Fruit fly (Drosophila melanogaster) whole organism, adult: ENCODE data around the gene CG34298.

Experiments used
- CG11617 ChIP-seq: fragments of 200-800 bp; sonication (Bioruptor generic); optimal IDR thresholded peaks from 2 replicates; lab custom pipeline; 2017; ENCODE audit warnings: mild to moderate bottlenecking, missing biosample characterization, missing genetic modification reagents, missing genetic modification characterization
- CG12768 ChIP-seq: fragments of 200-800 bp; sonication (Bioruptor generic); optimal IDR thresholded peaks from 2 replicates; lab custom pipeline; 2017; ENCODE audit warnings: missing biosample characterization, missing genetic modification characterization, mild to moderate bottlenecking, moderate library complexity, missing genetic modification reagents
- CG14711 ChIP-seq: fragments of 200-800 bp; sonication (Bioruptor generic); optimal IDR thresholded peaks from 2 replicates; lab custom pipeline; 2018; ENCODE audit warnings: missing biosample characterization, mild to moderate bottlenecking, missing genetic modification characterization, moderate library complexity
- CG1620 ChIP-seq: fragments of 200-800 bp; sonication (Bioruptor generic); optimal IDR thresholded peaks from 2 replicates; lab custom pipeline; 2016; ENCODE audit warnings: missing biosample characterization, missing genetic modification characterization
- CG33017 ChIP-seq: fragments of 200-800 bp; sonication (Bioruptor generic); optimal IDR thresholded peaks from 2 replicates; lab custom pipeline; 2018; ENCODE audit warnings: missing biosample characterization, mild to moderate bottlenecking, missing genetic modification characterization, moderate library complexity
- CG5204 ChIP-seq: fragments of 200-800 bp; sonication (Bioruptor generic); optimal IDR thresholded peaks from 2 replicates; lab custom pipeline; 2016; ENCODE audit warnings: missing biosample characterization, missing genetic modification characterization
- CG7045 ChIP-seq: fragments of 200-800 bp; sonication (Bioruptor generic); optimal IDR thresholded peaks from 2 replicates; lab custom pipeline; 2017; ENCODE audit warnings: missing biosample characterization, mild to moderate bottlenecking, missing genetic modification characterization
- CG7101 ChIP-seq: fragments of 200-800 bp; sonication (Bioruptor generic); optimal IDR thresholded peaks from 2 replicates; lab custom pipeline; 2018; ENCODE audit warnings: missing biosample characterization, mild to moderate bottlenecking, missing genetic modification characterization, moderate library complexity
- Clk ChIP-seq: fragments of 200-800 bp; sonication (Bioruptor generic); optimal IDR thresholded peaks from 2 replicates; lab custom pipeline; 2017; ENCODE audit warnings: missing biosample characterization, missing genetic modification characterization
- Crg-1 ChIP-seq: fragments of 200-800 bp; sonication (Bioruptor generic); optimal IDR thresholded peaks from 2 replicates; lab custom pipeline; 2016; ENCODE audit warnings: missing biosample characterization, missing genetic modification characterization
- Hr96 ChIP-seq: fragments of 200-800 bp; sonication (Bioruptor generic); optimal IDR thresholded peaks from 2 replicates; lab custom pipeline; 2016; ENCODE audit warnings: missing biosample characterization, missing genetic modification characterization
- Mnt ChIP-seq: fragments of 200-800 bp; sonication (Bioruptor generic); optimal IDR thresholded peaks from 2 replicates; lab custom pipeline; 2016; ENCODE audit warnings: missing biosample characterization, mild to moderate bottlenecking, missing genetic modification characterization
- bab1 ChIP-seq: fragments of 200-800 bp; sonication (Bioruptor generic); optimal IDR thresholded peaks from 3 replicates; lab custom pipeline; 2019; ENCODE audit warnings: missing biosample characterization, mild to moderate bottlenecking, missing genetic modification characterization, moderate library complexity
- cic ChIP-seq: fragments of 200-800 bp; sonication (Bioruptor generic); optimal IDR thresholded peaks from 2 replicates; lab custom pipeline; 2017; ENCODE audit warnings: missing biosample characterization, mild to moderate bottlenecking, missing genetic modification characterization, moderate library complexity
- cnc ChIP-seq, 2 experiments: fragments of >200 bp; optimal IDR thresholded peaks; 2 replicates each; lab custom pipeline; 2017
- kay ChIP-seq: fragments of 200-800 bp; sonication (Bioruptor generic); peaks from one replicate; lab custom pipeline; 2016; ENCODE audit warnings: missing biosample characterization, missing genetic modification characterization, borderline replicate concordance
- ovo ChIP-seq: fragments of 200-800 bp; sonication (Bioruptor generic); optimal IDR thresholded peaks from 2 replicates; lab custom pipeline; 2016; ENCODE audit warnings: missing biosample characterization, missing genetic modification characterization
- pad ChIP-seq: fragments of 200-800 bp; sonication (Bioruptor generic); optimal IDR thresholded peaks from 3 replicates; lab custom pipeline; 2017; ENCODE audit warnings: missing biosample characterization, missing genetic modification characterization, mild to moderate bottlenecking, moderate library complexity, missing genetic modification reagents
- tj ChIP-seq: fragments of 200-800 bp; sonication (Bioruptor generic); optimal IDR thresholded peaks from 3 replicates; lab custom pipeline; 2017; ENCODE audit warnings: missing biosample characterization, mild to moderate bottlenecking, missing genetic modification characterization, moderate library complexity
- toe ChIP-seq: fragments of 200-800 bp; sonication (Bioruptor generic); optimal IDR thresholded peaks from 2 replicates; lab custom pipeline; 2016; ENCODE audit warnings: missing biosample characterization, missing genetic modification characterization

The CG34298 gene

dm6 chr3R:30012602-30013489, 13.3 kb downstream of the CG34298 start:
- TF ChIP-seq CG7101 (tag; lab: Kevin White, UChicago) (peak; percentile 1), Mnt (GFP tag; lab: Kevin White, UChicago) (peak; percentile 35), pad (peak; percentile 13), CG12768 (GFP tag; lab: Kevin White, UChicago) (peak; percentile 37), Hr96 (GFP tag; lab: Kevin White, UChicago) (no peak), CG7045 (GFP tag; lab: Kevin White, UChicago) (peak; percentile 16), CG11617 (GFP tag; lab: Kevin White, UChicago) (peak; percentile 30), Crg-1 (GFP tag; lab: Kevin White, UChicago) (peak; percentile 8), ovo (GFP tag; lab: Kevin White, UChicago) (peak; percentile 17), tj (GFP tag; lab: Kevin White, UChicago) (peak; percentile 22), kay (GFP tag; lab: Kevin White, UChicago) (no peak), Clk (GFP tag; lab: Kevin White, UChicago) (no peak), cic (GFP tag; lab: Kevin White, UChicago) (peak; percentile 87)

dm6 chr3R:30013909-30014308, 14.3 kb downstream of the CG34298 start:
- TF ChIP-seq Crg-1 (GFP tag; lab: Kevin White, UChicago) (no peak), ovo (GFP tag; lab: Kevin White, UChicago) (no peak), CG12768 (GFP tag; lab: Kevin White, UChicago) (peak; percentile 37), bab1 (GFP tag; lab: Kevin White, UChicago) (no peak), pad (no peak)

- peak; percentile 49 for TF ChIP-seq cic (GFP tag; lab: Kevin White, UChicago)
- no peak for TF ChIP-seq CG33017 (tag; lab: Kevin White, UChicago)
Observed at dm6 chr3R:30014480-30014879, 14.9 kb downstream of the CG34298 start.

- TF ChIP-seq CG12768 (GFP tag; lab: Kevin White, UChicago): peak; percentile 41
- TF ChIP-seq toe (GFP tag; lab: Kevin White, UChicago): peak; percentile 7
- TF ChIP-seq cnc (optimal IDR thresholded peaks at IDR 0.05; lab: Kevin White, UChicago): peak in 1 of 2 experiments; percentile 62
- no peak for TF ChIP-seq Clk (GFP tag; lab: Kevin White, UChicago)
- peak; percentile 69 for TF ChIP-seq CG7101 (tag; lab: Kevin White, UChicago)
- TF ChIP-seq CG7045 (GFP tag; lab: Kevin White, UChicago): peak; percentile 37
- peak; percentile 72 for TF ChIP-seq Crg-1 (GFP tag; lab: Kevin White, UChicago)
- TF ChIP-seq ovo (GFP tag; lab: Kevin White, UChicago): no peak
- TF ChIP-seq cic (GFP tag; lab: Kevin White, UChicago): peak; percentile 31
- TF ChIP-seq pad: peak; percentile 67
- peak; percentile 68 for TF ChIP-seq Hr96 (GFP tag; lab: Kevin White, UChicago)
- TF ChIP-seq Mnt (GFP tag; lab: Kevin White, UChicago): peak; percentile 37
- TF ChIP-seq bab1 (GFP tag; lab: Kevin White, UChicago): peak; percentile 83
- peak; percentile 54 for TF ChIP-seq CG11617 (GFP tag; lab: Kevin White, UChicago)
- TF ChIP-seq CG33017 (tag; lab: Kevin White, UChicago): peak; percentile 45
- TF ChIP-seq CG14711 (tag; lab: Kevin White, UChicago): peak; percentile 60
- no peak for TF ChIP-seq tj (GFP tag; lab: Kevin White, UChicago)
- no peak for TF ChIP-seq kay (GFP tag; lab: Kevin White, UChicago)
- TF ChIP-seq CG5204 (GFP tag; lab: Kevin White, UChicago): no peak
- TF ChIP-seq CG1620: peak; percentile 59
Observed at dm6 chr3R:30014977-30015514, 15.5 kb downstream of the CG34298 start, which contains the start of gene CG7920. Gene CG7920 (minus strand): TSS chr3R:30015284.

- TF ChIP-seq tj (GFP tag; lab: Kevin White, UChicago) (peak; percentile 89), CG12768 (GFP tag; lab: Kevin White, UChicago) (no peak), bab1 (GFP tag; lab: Kevin White, UChicago) (peak; percentile 19)
Observed at dm6 chr3R:30021009-30021408, 21.4 kb downstream of the CG34298 start.

dm6 chr3R:30021559-30022451, 22.2 kb downstream of the CG34298 start, which contains the start of gene Mgat2:
Gene Mgat2 (minus strand): TSS chr3R:30022221.
- peak; percentile 65 for TF ChIP-seq CG33017 (tag; lab: Kevin White, UChicago)
- no peak for TF ChIP-seq pad
- TF ChIP-seq CG7045 (GFP tag; lab: Kevin White, UChicago): peak; percentile 50
- TF ChIP-seq tj (GFP tag; lab: Kevin White, UChicago): peak; percentile 28
- peak; percentile 85 for TF ChIP-seq cic (GFP tag; lab: Kevin White, UChicago)
- TF ChIP-seq CG12768 (GFP tag; lab: Kevin White, UChicago): peak; percentile 67
- TF ChIP-seq CG7101 (tag; lab: Kevin White, UChicago): peak; percentile 42
- peak; percentile 75 for TF ChIP-seq Mnt (GFP tag; lab: Kevin White, UChicago)
- TF ChIP-seq Crg-1 (GFP tag; lab: Kevin White, UChicago): no peak
- peak; percentile 72 for TF ChIP-seq Hr96 (GFP tag; lab: Kevin White, UChicago)
- peak; percentile 53 for TF ChIP-seq CG11617 (GFP tag; lab: Kevin White, UChicago)
- TF ChIP-seq bab1 (GFP tag; lab: Kevin White, UChicago): peak; percentile 41
- no peak for TF ChIP-seq toe (GFP tag; lab: Kevin White, UChicago)
